Worm (Caenorhabditis elegans): ENCODE measurements around the gene col-146.

col-146 gene

DNA sequence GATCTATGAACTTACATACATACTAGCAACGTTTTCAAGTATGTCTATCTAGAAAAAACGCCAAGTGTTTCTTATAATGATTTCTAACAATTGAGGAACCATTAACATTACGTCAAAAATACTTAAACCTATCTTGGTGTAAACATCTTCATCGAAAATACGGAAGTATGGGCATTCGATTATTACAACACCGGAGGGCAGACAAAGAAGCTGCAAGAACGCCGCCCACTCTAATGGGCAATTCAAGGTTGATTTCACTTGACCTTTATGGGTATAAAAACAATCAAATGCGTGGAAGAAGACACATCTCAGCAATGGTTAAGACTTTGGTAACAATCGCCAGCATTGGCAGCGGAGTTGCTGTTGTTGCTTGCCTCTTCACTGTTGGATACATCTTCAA, at the start of gene col-146:
Gene col-146 (plus strand): TSS at position 301 of the 400 bp plus-strand sequence.
- TF ChIP-seq flt-1 (GFP tag; IDR thresholded peaks at IDR 0.05) = no peak
- TF ChIP-seq med-1 (GFP tag; optimal IDR thresholded peaks at IDR 0.05; ENCODE audit: insufficient read depth) = no peak
- TF ChIP-seq ztf-29 (GFP tag; IDR thresholded peaks at IDR 0.05) = no peak
- no peak for TF ChIP-seq ztf-23 (GFP tag; IDR thresholded peaks at IDR 0.05)
- no peak for TF ChIP-seq cog-1 (tag; optimal IDR thresholded peaks at IDR 0.05)
- TF ChIP-seq ref-1 (GFP tag; conservative IDR thresholded peaks at IDR 0.05) = no peak
- TF ChIP-seq T22C8.4 (GFP tag; IDR thresholded peaks at IDR 0.05) = no peak
- no peak for TF ChIP-seq tab-1 (GFP tag; IDR thresholded peaks at IDR 0.05)
- no peak for TF ChIP-seq klf-2 (GFP tag; conservative IDR thresholded peaks at IDR 0.05)

DNA sequence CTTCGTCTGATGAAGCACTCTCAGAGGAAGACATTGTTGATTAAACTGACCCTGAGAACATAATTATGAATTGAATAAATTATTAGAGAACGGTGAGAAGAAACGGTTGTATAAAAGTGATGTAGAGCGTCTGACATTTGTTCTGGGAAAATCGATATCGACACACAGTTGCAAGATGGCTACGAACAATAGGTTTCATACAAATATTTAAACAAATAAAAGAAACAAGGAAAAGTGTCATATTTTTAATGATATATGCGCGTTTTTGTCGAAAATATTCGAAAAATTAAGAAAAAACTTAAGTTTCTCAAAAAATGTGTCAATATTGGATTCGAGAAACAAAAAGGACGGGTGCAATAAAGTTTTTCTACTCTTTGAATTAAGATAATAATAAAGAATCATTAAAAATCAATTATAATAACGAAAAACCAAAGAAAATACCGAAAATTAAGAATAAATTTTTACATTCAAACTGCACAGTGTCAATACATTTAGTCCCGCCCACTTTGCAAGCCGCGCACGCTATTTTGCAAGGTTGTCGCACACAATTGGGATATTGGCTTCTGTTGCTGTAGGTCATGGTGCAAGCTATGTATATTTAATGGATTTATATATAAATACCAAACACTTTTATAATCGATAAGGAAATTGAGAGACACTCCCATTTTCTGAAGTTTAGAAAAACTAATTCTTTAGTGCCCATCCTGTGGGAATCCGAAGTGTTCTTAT, 47.0 kb upstream of the col-146 start, which contains the start of gene rtfo-1:
Gene rtfo-1 (minus strand): TSS at position 51 of the 729 bp plus-strand sequence.
- TF ChIP-seq ref-1 (GFP tag; conservative IDR thresholded peaks at IDR 0.05) = no peak
- TF ChIP-seq ztf-23 (GFP tag; IDR thresholded peaks at IDR 0.05) = peak; percentile 82
- no peak for TF ChIP-seq tab-1 (GFP tag; IDR thresholded peaks at IDR 0.05)
- 0 out of 2 replicates have a peak, but pooled peaks have one; percentile 34 for TF ChIP-seq klf-2 (GFP tag; conservative IDR thresholded peaks at IDR 0.05)
- no peak for TF ChIP-seq T22C8.4 (GFP tag; IDR thresholded peaks at IDR 0.05)
- TF ChIP-seq cog-1 (tag; optimal IDR thresholded peaks at IDR 0.05) = peak; percentile 55
- TF ChIP-seq flt-1 (GFP tag; IDR thresholded peaks at IDR 0.05) = peak; percentile 84
- peak; percentile 89 for TF ChIP-seq med-1 (GFP tag; optimal IDR thresholded peaks at IDR 0.05; ENCODE audit: insufficient read depth)
- peak; percentile 80; the same call in 1 of the 2 replicates for TF ChIP-seq ztf-29 (GFP tag; IDR thresholded peaks at IDR 0.05)

DNA sequence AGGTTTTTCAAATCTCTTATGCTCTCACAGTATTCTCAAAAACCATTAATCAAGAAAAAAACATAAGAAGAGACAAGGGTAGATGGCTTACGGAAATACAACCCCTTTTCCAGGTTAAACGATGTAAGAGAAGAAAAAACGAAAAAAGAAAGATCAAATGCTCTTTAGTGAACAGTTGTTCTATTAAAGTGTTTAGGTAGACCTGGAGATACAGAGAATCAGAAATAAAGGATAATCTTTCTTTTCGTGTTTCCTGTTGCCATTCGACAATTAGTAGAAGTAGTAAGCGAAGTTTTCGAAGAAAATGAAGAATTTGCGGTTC, 46.5 kb upstream of the col-146 start, which contains the start of gene K09G1.1:
Gene K09G1.1 (plus strand): TSS at position 223 of the 322 bp plus-strand sequence.
- no peak for TF ChIP-seq klf-2 (GFP tag; conservative IDR thresholded peaks at IDR 0.05)
- TF ChIP-seq ref-1 (GFP tag; conservative IDR thresholded peaks at IDR 0.05) = no peak
- TF ChIP-seq flt-1 (GFP tag; IDR thresholded peaks at IDR 0.05) = no peak
- TF ChIP-seq med-1 (GFP tag; optimal IDR thresholded peaks at IDR 0.05; ENCODE audit: insufficient read depth) = no peak
- no peak for TF ChIP-seq ztf-29 (GFP tag; IDR thresholded peaks at IDR 0.05)

DNA sequence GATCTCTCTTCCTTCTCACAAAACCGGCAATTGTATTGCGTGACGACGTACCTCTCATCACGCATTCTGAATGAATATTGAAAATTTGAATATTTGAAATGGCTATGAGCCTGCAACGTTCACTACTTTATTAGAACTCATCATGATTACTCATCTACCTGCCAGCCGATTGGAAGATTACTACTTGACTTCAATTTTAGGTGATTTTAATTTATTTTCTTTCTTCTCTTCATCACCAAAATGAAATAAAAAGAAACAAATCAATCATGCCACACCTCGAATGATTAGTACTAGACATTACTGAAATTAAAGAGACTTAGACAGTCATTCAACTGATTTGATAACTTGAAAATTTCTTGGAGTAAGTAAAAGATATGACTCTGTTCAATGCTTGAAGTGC, 45.5 kb upstream of the col-146 start:
- TF ChIP-seq med-1 (GFP tag; optimal IDR thresholded peaks at IDR 0.05; ENCODE audit: insufficient read depth) (no peak), klf-2 (GFP tag; conservative IDR thresholded peaks at IDR 0.05) (no peak), flt-1 (GFP tag; IDR thresholded peaks at IDR 0.05) (no peak), cog-1 (tag; optimal IDR thresholded peaks at IDR 0.05) (no peak), ref-1 (GFP tag; conservative IDR thresholded peaks at IDR 0.05) (no peak), tab-1 (GFP tag; IDR thresholded peaks at IDR 0.05) (no peak), ztf-23 (GFP tag; IDR thresholded peaks at IDR 0.05) (no peak), T22C8.4 (GFP tag; IDR thresholded peaks at IDR 0.05) (no peak), ztf-29 (GFP tag; IDR thresholded peaks at IDR 0.05) (no peak)

DNA sequence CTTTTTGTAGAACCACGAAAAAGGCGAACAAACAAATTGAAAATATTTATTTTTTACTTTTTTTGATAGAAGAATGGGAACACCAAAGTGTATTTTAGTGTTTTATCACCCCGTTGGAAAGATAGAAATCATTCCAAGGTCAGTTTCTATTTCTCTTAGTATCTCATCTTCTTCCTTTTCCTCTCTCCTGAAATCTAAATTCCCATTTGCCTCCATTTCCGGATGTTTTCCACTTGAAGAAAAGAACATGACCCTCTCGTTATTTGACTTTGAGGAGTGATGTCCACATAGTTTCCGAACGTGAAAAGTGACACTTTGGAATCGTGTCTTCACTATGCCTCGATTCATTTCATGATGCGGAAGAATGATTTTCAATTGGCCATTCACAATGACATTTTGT, 42.1 kb upstream of the col-146 start:
- TF ChIP-seq ref-1 (GFP tag; conservative IDR thresholded peaks at IDR 0.05) (no peak), T22C8.4 (GFP tag; IDR thresholded peaks at IDR 0.05) (no peak), ztf-23 (GFP tag; IDR thresholded peaks at IDR 0.05) (no peak), klf-2 (GFP tag; conservative IDR thresholded peaks at IDR 0.05) (no peak), cog-1 (tag; optimal IDR thresholded peaks at IDR 0.05) (no peak), med-1 (GFP tag; optimal IDR thresholded peaks at IDR 0.05; ENCODE audit: insufficient read depth) (no peak), flt-1 (GFP tag; IDR thresholded peaks at IDR 0.05) (no peak), ztf-29 (GFP tag; IDR thresholded peaks at IDR 0.05) (no peak), tab-1 (GFP tag; IDR thresholded peaks at IDR 0.05) (no peak)

DNA sequence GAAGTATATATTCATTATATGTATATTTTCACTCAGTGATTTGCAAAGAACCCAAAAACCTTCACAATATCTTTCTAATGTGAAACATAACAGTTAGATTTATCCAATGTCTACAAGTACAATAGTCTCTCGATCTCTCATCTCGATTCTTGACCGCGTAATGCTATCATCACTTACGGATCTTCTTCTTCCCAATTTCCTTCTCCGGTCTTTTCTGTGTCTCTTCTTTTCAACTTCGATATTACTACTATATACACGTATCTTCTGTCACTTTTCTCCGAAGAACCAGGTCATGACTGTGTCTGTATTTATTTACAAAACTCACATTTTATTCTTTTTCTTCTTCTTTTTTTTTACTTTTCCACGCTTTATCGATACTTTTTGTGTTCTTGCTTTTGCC, 41.2 kb upstream of the col-146 start:
- TF ChIP-seq ref-1 (GFP tag; conservative IDR thresholded peaks at IDR 0.05) = no peak
- no peak for TF ChIP-seq cog-1 (tag; optimal IDR thresholded peaks at IDR 0.05)
- TF ChIP-seq tab-1 (GFP tag; IDR thresholded peaks at IDR 0.05) = no peak
- TF ChIP-seq flt-1 (GFP tag; IDR thresholded peaks at IDR 0.05) = no peak
- no peak for TF ChIP-seq med-1 (GFP tag; optimal IDR thresholded peaks at IDR 0.05; ENCODE audit: insufficient read depth)
- no peak for TF ChIP-seq ztf-29 (GFP tag; IDR thresholded peaks at IDR 0.05)

DNA sequence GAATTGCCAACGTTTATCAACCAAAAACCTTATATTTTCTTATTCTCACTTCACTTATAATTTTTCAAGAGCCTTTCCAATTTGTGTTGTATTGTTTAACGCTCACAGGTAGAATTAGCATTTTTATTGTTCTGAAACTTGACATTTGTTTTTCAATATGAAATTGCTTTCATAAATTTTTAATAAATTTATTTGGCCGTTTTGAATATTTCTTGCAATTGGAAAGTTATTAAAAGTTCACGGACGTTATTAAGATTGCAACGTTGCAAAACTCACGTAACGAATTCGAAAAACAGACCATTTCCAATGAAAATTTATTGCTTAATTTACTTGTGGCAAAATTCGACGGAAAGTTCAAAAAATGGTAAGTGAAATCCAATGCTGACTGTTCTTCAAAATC, 39.4 kb upstream of the col-146 start, which contains the start of gene K09G1.2:
Gene K09G1.2 (plus strand): TSS at position 301 of the 400 bp plus-strand sequence.
- no peak for TF ChIP-seq tab-1 (GFP tag; IDR thresholded peaks at IDR 0.05)
- no peak for TF ChIP-seq ztf-23 (GFP tag; IDR thresholded peaks at IDR 0.05)
- no peak for TF ChIP-seq ref-1 (GFP tag; conservative IDR thresholded peaks at IDR 0.05)
- no peak for TF ChIP-seq T22C8.4 (GFP tag; IDR thresholded peaks at IDR 0.05)
- no peak for TF ChIP-seq med-1 (GFP tag; optimal IDR thresholded peaks at IDR 0.05; ENCODE audit: insufficient read depth)

DNA sequence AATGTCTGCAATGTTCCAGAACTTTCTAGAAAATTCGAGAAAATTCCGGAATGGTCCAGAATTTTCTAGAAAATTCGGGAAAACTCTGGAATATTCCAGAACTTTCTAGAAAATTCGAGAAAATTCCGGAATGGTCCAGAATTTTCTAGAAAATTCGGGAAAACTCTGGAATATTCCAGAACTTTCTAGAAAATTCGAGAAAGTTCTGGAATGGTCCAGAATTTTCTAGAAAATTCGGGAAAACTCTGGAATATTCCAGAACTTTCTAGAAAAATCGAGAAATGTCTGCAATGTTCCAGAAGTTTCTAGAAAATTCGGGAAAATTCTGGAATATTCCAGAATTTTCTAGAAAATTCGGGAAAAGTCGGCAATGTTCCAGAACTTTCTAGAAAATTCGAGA, 26.3 kb upstream of the col-146 start:
- peak; percentile 75; the same call in 1 of the 2 replicates for TF ChIP-seq flt-1 (GFP tag; IDR thresholded peaks at IDR 0.05)

DNA sequence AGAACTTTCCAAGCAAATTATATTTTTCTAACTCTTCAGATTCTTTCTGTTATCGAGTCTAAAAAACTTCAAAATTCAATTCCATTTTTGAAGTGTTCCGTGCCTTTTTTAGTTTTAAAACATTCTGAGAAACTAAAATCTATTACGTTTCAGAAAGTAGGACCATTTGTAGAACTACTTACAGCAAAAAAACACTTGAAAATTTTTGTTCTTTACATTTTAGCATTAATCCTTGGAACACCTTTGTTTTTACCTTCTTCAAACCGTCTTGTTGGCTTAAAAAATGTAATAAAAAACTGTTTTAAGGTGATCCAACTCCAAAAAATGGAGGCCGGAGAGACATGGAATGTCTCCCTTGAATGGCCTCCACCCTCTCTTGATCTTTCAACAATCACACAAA, 21.5 kb upstream of the col-146 start, which contains the start of gene dop-2:
Gene dop-2 (plus strand): TSS at position 301 of the 400 bp plus-strand sequence.
- TF ChIP-seq flt-1 (GFP tag; IDR thresholded peaks at IDR 0.05) (no peak), ztf-29 (GFP tag; IDR thresholded peaks at IDR 0.05) (no peak), tab-1 (GFP tag; IDR thresholded peaks at IDR 0.05) (no peak), ref-1 (GFP tag; conservative IDR thresholded peaks at IDR 0.05) (no peak), klf-2 (GFP tag; conservative IDR thresholded peaks at IDR 0.05) (no peak), T22C8.4 (GFP tag; IDR thresholded peaks at IDR 0.05) (no peak), med-1 (GFP tag; optimal IDR thresholded peaks at IDR 0.05; ENCODE audit: insufficient read depth) (no peak), cog-1 (tag; optimal IDR thresholded peaks at IDR 0.05) (no peak), ztf-23 (GFP tag; IDR thresholded peaks at IDR 0.05) (no peak)

DNA sequence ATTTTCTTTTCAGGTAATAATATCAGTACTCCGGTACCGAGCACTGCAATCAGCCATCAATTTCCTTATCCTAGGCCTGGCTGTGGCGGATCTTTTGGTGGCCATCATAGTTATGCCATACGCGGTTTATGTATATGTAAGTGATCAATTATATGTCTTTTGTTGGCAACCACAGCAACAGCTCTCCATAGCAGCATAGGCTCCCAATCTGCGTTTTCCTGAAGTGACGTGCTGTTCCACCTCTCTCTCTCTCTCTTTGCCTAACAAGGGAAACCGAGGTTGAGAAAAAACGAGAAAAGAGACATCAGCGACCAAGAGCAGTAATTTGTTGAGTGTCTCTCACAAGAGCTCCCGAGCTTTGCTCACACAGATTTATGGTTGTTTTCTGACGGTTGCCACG, 20.5 kb upstream of the col-146 start:
- TF ChIP-seq med-1 (GFP tag; optimal IDR thresholded peaks at IDR 0.05; ENCODE audit: insufficient read depth) (no peak), tab-1 (GFP tag; IDR thresholded peaks at IDR 0.05) (no peak), ztf-29 (GFP tag; IDR thresholded peaks at IDR 0.05) (no peak), klf-2 (GFP tag; conservative IDR thresholded peaks at IDR 0.05) (no peak), cog-1 (tag; optimal IDR thresholded peaks at IDR 0.05) (no peak), ref-1 (GFP tag; conservative IDR thresholded peaks at IDR 0.05) (no peak), flt-1 (GFP tag; IDR thresholded peaks at IDR 0.05) (no peak), T22C8.4 (GFP tag; IDR thresholded peaks at IDR 0.05) (no peak), ztf-23 (GFP tag; IDR thresholded peaks at IDR 0.05) (no peak)
